Worm (Caenorhabditis elegans) whole organism, mixed stage, embryonic: Measurements from ENCODE around the gene F38H4.5.

Experiments used
- M03D4.4 ChIP-seq: sonication (generic microtip); optimal IDR thresholded peaks from 2 replicates; lab custom pipeline; 2017; ENCODE audit warnings: mild to moderate bottlenecking, missing genetic modification characterization, missing compliant biosample characterization
- bed-3 ChIP-seq: fragments of 200-800 bp; sonication (Bioruptor generic); optimal IDR thresholded peaks from 3 replicates; lab custom pipeline; 2018; ENCODE audit warnings: mild to moderate bottlenecking, missing genetic modification characterization, moderate library complexity, missing compliant biosample characterization
- blmp-1 ChIP-seq: fragments of 150-350 bp; optimal IDR thresholded peaks from 2 replicates; lab custom pipeline; 2014; ENCODE audit warnings: missing biosample characterization, missing genetic modification characterization
- ceh-39 ChIP-seq: fragments of 150-350 bp; optimal IDR thresholded peaks from 2 replicates; lab custom pipeline; 2014; ENCODE audit warnings: missing biosample characterization, missing genetic modification characterization
- ceh-43 ChIP-seq: fragments of 200-800 bp; sonication (Bioruptor generic); optimal IDR thresholded peaks from 2 replicates; lab custom pipeline; 2018; ENCODE audit warnings: mild to moderate bottlenecking, missing genetic modification characterization, moderate library complexity, missing compliant biosample characterization
- ces-1 ChIP-seq: fragments of 150-350 bp; optimal IDR thresholded peaks from 2 replicates; lab custom pipeline; 2014; ENCODE audit warnings: missing biosample characterization, missing genetic modification reagents, missing genetic modification characterization
- cnd-1 ChIP-seq: fragments of 200-800 bp; sonication (Bioruptor generic); optimal IDR thresholded peaks from 2 replicates; lab custom pipeline; 2018; ENCODE audit warnings: mild to moderate bottlenecking, missing genetic modification characterization, missing compliant biosample characterization
- drap-1 ChIP-seq: fragments of 200-800 bp; sonication (Bioruptor generic); optimal IDR thresholded peaks from 3 replicates; lab custom pipeline; 2018; ENCODE audit warnings: mild to moderate bottlenecking, missing genetic modification characterization, missing compliant biosample characterization
- elt-1 ChIP-seq: sonication (generic microtip); optimal IDR thresholded peaks from 2 replicates; lab custom pipeline; 2017; ENCODE audit warnings: missing genetic modification characterization, mild to moderate bottlenecking, missing compliant biosample characterization, antibody characterized with exemption, moderate library complexity, borderline replicate concordance; ENCODE audit not compliant: insufficient read depth
- elt-3 ChIP-seq: fragments of 150-350 bp; optimal IDR thresholded peaks from 2 replicates; lab custom pipeline; 2014; ENCODE audit warnings: missing biosample characterization, missing genetic modification characterization
- flh-1 ChIP-seq: fragments of 200-800 bp; sonication (Bioruptor generic); optimal IDR thresholded peaks from 2 replicates; lab custom pipeline; 2018; ENCODE audit warnings: mild to moderate bottlenecking, missing genetic modification characterization, moderate library complexity, missing compliant biosample characterization
- ham-2 ChIP-seq: fragments of 200-800 bp; sonication (Bioruptor generic); optimal IDR thresholded peaks from 2 replicates; lab custom pipeline; 2018; ENCODE audit warnings: mild to moderate bottlenecking, missing genetic modification characterization, missing compliant biosample characterization
- hlh-1 ChIP-seq: fragments of 150-350 bp; optimal IDR thresholded peaks from 2 replicates; lab custom pipeline; 2014; ENCODE audit warnings: missing biosample characterization, missing genetic modification reagents, missing genetic modification characterization
- lin-13 ChIP-seq: fragments of 150-350 bp; optimal IDR thresholded peaks from 2 replicates; lab custom pipeline; 2014; ENCODE audit warnings: missing biosample characterization, missing genetic modification characterization
- lin-32 ChIP-seq: fragments of 200-800 bp; sonication (Bioruptor generic); optimal IDR thresholded peaks from 2 replicates; lab custom pipeline; 2018; ENCODE audit warnings: mild to moderate bottlenecking, missing genetic modification characterization, missing compliant biosample characterization
- lsy-2 ChIP-seq: fragments of 150-350 bp; optimal IDR thresholded peaks from 2 replicates; lab custom pipeline; 2014; ENCODE audit warnings: missing biosample characterization, missing genetic modification characterization
- mab-5 ChIP-seq: fragments of 150-350 bp; optimal IDR thresholded peaks from 2 replicates; lab custom pipeline; 2014; ENCODE audit warnings: missing biosample characterization, missing genetic modification characterization
- mep-1 ChIP-seq: fragments of 150-350 bp; optimal IDR thresholded peaks from 2 replicates; lab custom pipeline; 2017; ENCODE audit warnings: missing biosample characterization, missing genetic modification reagents, missing genetic modification characterization, inconsistent platforms
- mls-2 ChIP-seq: sonication (generic microtip); optimal IDR thresholded peaks from 2 replicates; lab custom pipeline; 2016; ENCODE audit warnings: mild to moderate bottlenecking, missing genetic modification characterization, moderate library complexity, missing compliant biosample characterization
- nhr-12 ChIP-seq: fragments of 150-350 bp; optimal IDR thresholded peaks from 2 replicates; lab custom pipeline; 2014; ENCODE audit warnings: missing biosample characterization, missing genetic modification characterization
- nhr-2 ChIP-seq: fragments of 150-350 bp; optimal IDR thresholded peaks from 2 replicates; lab custom pipeline; 2014; ENCODE audit warnings: missing biosample characterization, missing genetic modification characterization
- nhr-237 ChIP-seq: fragments of 150-350 bp; optimal IDR thresholded peaks from 2 replicates; lab custom pipeline; 2014; ENCODE audit warnings: missing biosample characterization, missing genetic modification characterization
- nhr-28 ChIP-seq: fragments of 150-350 bp; optimal IDR thresholded peaks from 2 replicates; lab custom pipeline; 2014; ENCODE audit warnings: missing biosample characterization, missing genetic modification characterization
- nhr-76 ChIP-seq: sonication (generic microtip); optimal IDR thresholded peaks from 2 replicates; lab custom pipeline; 2017; ENCODE audit warnings: missing biosample characterization, missing genetic modification characterization
- pha-4 ChIP-seq: fragments of 150-350 bp; optimal IDR thresholded peaks from 2 replicates; lab custom pipeline; 2018; ENCODE audit warnings: missing biosample characterization, missing genetic modification reagents, missing genetic modification characterization
- sem-2 ChIP-seq: fragments of 200-800 bp; sonication (Bioruptor generic); optimal IDR thresholded peaks from 2 replicates; lab custom pipeline; 2018; ENCODE audit warnings: mild to moderate bottlenecking, missing genetic modification characterization, missing compliant biosample characterization
- snpc-4 ChIP-seq: fragments of 150-350 bp; optimal IDR thresholded peaks from 2 replicates; lab custom pipeline; 2014; ENCODE audit warnings: missing biosample characterization, missing genetic modification characterization
- sptf-1 ChIP-seq: sonication (generic microtip); optimal IDR thresholded peaks from 2 replicates; lab custom pipeline; 2017; ENCODE audit warnings: mild to moderate bottlenecking, missing genetic modification characterization, moderate library complexity, missing compliant biosample characterization
- tbx-8 ChIP-seq: fragments of 200-800 bp; sonication (Bioruptor generic); optimal IDR thresholded peaks from 2 replicates; lab custom pipeline; 2018; ENCODE audit warnings: mild to moderate bottlenecking, missing genetic modification characterization, moderate library complexity, missing compliant biosample characterization
- unc-120 ChIP-seq: sonication (generic microtip); optimal IDR thresholded peaks from 2 replicates; lab custom pipeline; 2017; ENCODE audit warnings: missing genetic modification characterization, missing compliant biosample characterization; ENCODE audit not compliant: poor library complexity, severe bottlenecking
- unc-39 ChIP-seq: fragments of 150-350 bp; optimal IDR thresholded peaks from 2 replicates; lab custom pipeline; 2014; ENCODE audit warnings: missing biosample characterization, missing genetic modification characterization
- unc-62 ChIP-seq: fragments of 150-350 bp; optimal IDR thresholded peaks from 2 replicates; lab custom pipeline; 2014; ENCODE audit warnings: missing biosample characterization, missing genetic modification reagents, missing genetic modification characterization
- zip-8 ChIP-seq: fragments of 150-350 bp; optimal IDR thresholded peaks from 2 replicates; lab custom pipeline; 2014; ENCODE audit warnings: missing biosample characterization, missing genetic modification characterization
- ztf-11 ChIP-seq: fragments of 150-350 bp; optimal IDR thresholded peaks from 2 replicates; lab custom pipeline; 2014; ENCODE audit warnings: missing biosample characterization, missing genetic modification characterization

The F38H4.5 gene

DNA sequence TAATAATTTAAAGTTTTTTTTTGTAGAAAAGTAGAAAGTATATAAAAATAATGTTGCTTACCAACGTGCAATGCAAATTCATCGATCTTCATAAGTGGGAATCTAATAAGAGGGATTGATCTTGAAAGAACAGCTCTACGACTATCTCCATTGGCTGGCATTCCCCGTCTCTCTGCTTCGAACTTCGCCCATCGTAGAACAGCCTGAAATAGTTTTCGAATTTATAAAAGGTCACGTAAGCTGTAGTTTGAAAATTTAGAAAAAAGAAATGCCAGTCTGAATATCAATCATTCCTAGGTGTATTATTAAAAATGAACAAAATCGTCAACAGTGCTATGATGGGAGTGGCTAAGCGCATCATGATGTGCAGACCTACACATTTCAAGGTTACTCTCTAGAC, at the start of gene F38H4.5:
Gene F38H4.5, plus strand, starts transcription at position 301 of the 400 bp plus-strand sequence.
- no peak for TF ChIP-seq flh-1 (GFP tag; lab: Kevin White, UChicago)
- TF ChIP-seq lin-32 (GFP tag; lab: Kevin White, UChicago), result no peak
- TF ChIP-seq pha-4, result no peak
- no peak for TF ChIP-seq ces-1 (GFP tag; lab: Kevin White, UChicago)
- no peak for TF ChIP-seq elt-1
- TF ChIP-seq sem-2 (GFP tag; lab: Kevin White, UChicago), result no peak
- TF ChIP-seq ceh-39 (tag; lab: Kevin White, UChicago), result no peak
- TF ChIP-seq unc-120 (tag; lab: Kevin White, UChicago), result no peak
- TF ChIP-seq drap-1 (GFP tag; lab: Kevin White, UChicago), result no peak
- TF ChIP-seq sptf-1 (tag; lab: Kevin White, UChicago), result no peak
- no peak for TF ChIP-seq hlh-1 (tag; lab: Kevin White, UChicago)
- no peak for TF ChIP-seq nhr-12 (tag; lab: Kevin White, UChicago)
- TF ChIP-seq M03D4.4 (tag; lab: Kevin White, UChicago), result no peak
- TF ChIP-seq elt-3 (tag; lab: Kevin White, UChicago), result no peak
- no peak for TF ChIP-seq lsy-2 (tag; lab: Kevin White, UChicago)
- no peak for TF ChIP-seq nhr-237 (tag; lab: Kevin White, UChicago)
- no peak for TF ChIP-seq snpc-4 (tag; lab: Kevin White, UChicago)
- no peak for TF ChIP-seq ztf-11 (tag; lab: Kevin White, UChicago)
- TF ChIP-seq lin-13, result no peak

DNA sequence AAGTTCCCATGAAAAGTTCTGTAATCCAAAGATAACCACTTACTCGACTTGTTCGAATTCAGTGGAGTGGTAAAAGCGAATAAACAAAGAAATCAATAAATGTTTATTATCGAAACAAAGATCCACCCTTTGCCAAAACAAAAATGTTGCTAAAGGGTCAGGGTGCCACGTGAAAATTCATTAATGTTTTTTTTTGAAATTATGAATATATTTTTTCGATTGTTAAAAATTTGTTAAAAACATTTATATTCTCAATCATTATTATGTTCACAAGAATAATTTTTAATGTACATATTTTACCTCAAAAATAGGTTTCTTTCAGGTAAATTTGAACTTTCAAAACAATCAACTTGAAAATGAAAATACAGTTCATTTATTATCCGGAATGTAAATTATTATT, 48.9 kb upstream of the F38H4.5 start, which contains the start of gene H01G02.4:
Gene H01G02.4, minus strand, starts transcription at position 101 of the 400 bp plus-strand sequence.
- TF ChIP-seq unc-39 (tag; lab: Kevin White, UChicago), result no peak
- no peak for TF ChIP-seq mep-1 (tag; lab: Kevin White, UChicago)
- no peak for TF ChIP-seq zip-8 (tag; lab: Kevin White, UChicago)
- TF ChIP-seq snpc-4 (tag; lab: Kevin White, UChicago), result no peak
- TF ChIP-seq drap-1 (GFP tag; lab: Kevin White, UChicago), result no peak
- TF ChIP-seq nhr-12 (tag; lab: Kevin White, UChicago), result no peak
- TF ChIP-seq lsy-2 (tag; lab: Kevin White, UChicago), result no peak
- no peak for TF ChIP-seq pha-4
- no peak for TF ChIP-seq unc-120 (tag; lab: Kevin White, UChicago)
- no peak for TF ChIP-seq nhr-28
- no peak for TF ChIP-seq tbx-8 (GFP tag; lab: Kevin White, UChicago)
- no peak for TF ChIP-seq lin-13
- TF ChIP-seq, all 35 proteins: peak for 0

DNA sequence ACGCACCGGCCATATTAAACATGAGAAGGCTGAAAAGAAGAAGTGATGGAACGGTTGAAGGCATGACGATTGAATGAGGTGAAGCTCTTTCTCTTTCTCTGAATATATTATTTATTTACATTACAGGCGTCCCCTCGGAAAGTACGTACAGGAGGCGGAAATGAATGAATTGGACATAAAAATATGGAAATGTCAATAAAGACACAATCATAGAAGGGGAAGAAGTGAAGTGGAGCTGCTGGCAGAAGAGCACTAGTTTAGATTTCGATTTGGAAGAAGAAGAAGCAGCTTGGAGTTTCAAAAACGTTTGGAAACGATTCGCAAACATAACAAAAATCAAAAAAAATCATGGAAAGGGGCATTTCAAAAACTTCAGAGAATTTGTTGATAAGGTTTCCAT, 47.9 kb upstream of the F38H4.5 start, which contains the start of gene H01G02.1:
Gene H01G02.1, minus strand, starts transcription at position 101 of the 400 bp plus-strand sequence.
- TF ChIP-seq ces-1 (GFP tag; lab: Kevin White, UChicago), result no peak
- TF ChIP-seq zip-8 (tag; lab: Kevin White, UChicago), result no peak
- no peak for TF ChIP-seq drap-1 (GFP tag; lab: Kevin White, UChicago)
- TF ChIP-seq mab-5, result no peak
- TF ChIP-seq nhr-237 (tag; lab: Kevin White, UChicago), result no peak
- no peak for TF ChIP-seq lin-13
- no peak for TF ChIP-seq flh-1 (GFP tag; lab: Kevin White, UChicago)
- no peak for TF ChIP-seq pha-4
- no peak for TF ChIP-seq nhr-28
- TF ChIP-seq blmp-1 (tag; lab: Kevin White, UChicago), result no peak
- TF ChIP-seq elt-3 (tag; lab: Kevin White, UChicago), result no peak
- no peak for TF ChIP-seq ham-2 (GFP tag; lab: Kevin White, UChicago)
- no peak for TF ChIP-seq M03D4.4 (tag; lab: Kevin White, UChicago)
- no peak for TF ChIP-seq nhr-76 (tag; lab: Kevin White, UChicago)
- no peak for TF ChIP-seq bed-3 (GFP tag; lab: Kevin White, UChicago)
- TF ChIP-seq mls-2 (tag; lab: Kevin White, UChicago), result no peak
- no peak for TF ChIP-seq ztf-11 (tag; lab: Kevin White, UChicago)
- TF ChIP-seq elt-1, result no peak
- no peak for TF ChIP-seq snpc-4 (tag; lab: Kevin White, UChicago)

DNA sequence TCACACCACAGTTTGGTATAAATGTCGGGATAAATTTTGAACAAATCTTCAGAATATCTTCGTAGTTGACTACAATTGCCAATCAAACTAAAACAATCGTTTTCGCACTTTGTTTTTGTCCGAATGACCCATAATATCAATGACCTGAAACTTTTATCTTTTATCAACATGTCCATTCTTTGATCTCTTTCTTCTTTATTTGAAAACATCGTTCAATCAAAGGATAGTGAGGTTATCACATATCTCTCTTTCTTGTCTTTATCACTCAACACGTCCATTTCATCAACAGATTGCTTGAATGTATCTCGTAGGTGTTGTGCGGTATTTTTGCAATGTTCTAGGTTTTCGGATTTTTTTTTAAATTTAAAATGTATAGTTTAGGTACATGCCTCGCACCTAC, 42.9 kb upstream of the F38H4.5 start:
- peak; percentile 40 for TF ChIP-seq elt-3 (tag; lab: Kevin White, UChicago)
- no peak for TF ChIP-seq nhr-12 (tag; lab: Kevin White, UChicago)
- no peak for TF ChIP-seq mls-2 (tag; lab: Kevin White, UChicago)

DNA sequence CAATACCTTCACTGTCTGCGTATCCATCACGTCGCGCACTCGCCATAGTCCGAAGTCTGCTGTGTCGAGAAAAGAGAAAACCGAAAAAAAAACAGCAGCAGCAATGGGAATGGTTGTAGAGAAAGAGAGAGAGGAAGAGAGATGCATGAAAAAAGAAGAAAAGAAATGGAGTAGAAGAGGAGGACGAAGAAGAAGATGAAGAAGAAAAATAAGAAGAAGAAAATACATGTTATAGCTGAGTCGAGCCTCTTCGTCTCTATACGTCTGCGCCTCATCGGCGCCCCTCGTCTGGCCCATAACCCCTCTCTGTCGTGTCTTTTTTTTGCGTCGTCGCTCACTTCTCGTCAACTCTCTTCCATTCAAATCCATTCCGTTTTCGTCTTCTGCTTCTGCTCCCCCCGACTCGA, 42.3 kb upstream of the F38H4.5 start:
- TF ChIP-seq nhr-2 (tag; lab: Kevin White, UChicago) (no peak), flh-1 (GFP tag; lab: Kevin White, UChicago) (no peak), mls-2 (tag; lab: Kevin White, UChicago) (no peak), ham-2 (GFP tag; lab: Kevin White, UChicago) (no peak), mep-1 (tag; lab: Kevin White, UChicago) (peak; percentile 31), unc-62 (GFP tag; lab: Kevin White, UChicago) (peak; percentile 42), ceh-43 (GFP tag; lab: Kevin White, UChicago) (no peak), lsy-2 (tag; lab: Kevin White, UChicago) (no peak), drap-1 (GFP tag; lab: Kevin White, UChicago) (no peak), bed-3 (GFP tag; lab: Kevin White, UChicago) (no peak), ceh-39 (tag; lab: Kevin White, UChicago) (no peak), hlh-1 (tag; lab: Kevin White, UChicago) (no peak), zip-8 (tag; lab: Kevin White, UChicago) (no peak), nhr-237 (tag; lab: Kevin White, UChicago) (peak; percentile 29), nhr-28 (no peak), cnd-1 (tag; lab: Kevin White, UChicago) (no peak), nhr-12 (tag; lab: Kevin White, UChicago) (no peak), ztf-11 (tag; lab: Kevin White, UChicago) (no peak), ces-1 (GFP tag; lab: Kevin White, UChicago) (peak; percentile 61), pha-4 (no peak), unc-120 (tag; lab: Kevin White, UChicago) (peak; percentile 77)
